Worm (Caenorhabditis elegans): ENCODE data around the gene ceeh-1.

ce11 chrIII:873432-873831 lies 41.4 kb upstream of the ceeh-1 start, which contains the start of gene clc-19:
- TF ChIP-seq dao-5 (tag; optimal IDR thresholded peaks at IDR 0.05) (no peak), him-1 (tag; optimal IDR thresholded peaks at IDR 0.05) (no peak), W03F9.2 (tag; optimal IDR thresholded peaks at IDR 0.05) (no peak)

Data from whole organism, L4/young adult.